Fruit fly (Drosophila melanogaster) whole organism, wandering third instar larva: Measurements from ENCODE around the gene Nagk.

Experiments
- Abd-B ChIP-seq: fragments of >200 bp; optimal IDR thresholded peaks from 2 replicates; lab custom pipeline; 2017; ENCODE audit warnings: missing biosample characterization, missing genetic modification characterization
- CG32264 ChIP-seq: fragments of 200-800 bp; sonication (Bioruptor generic); optimal IDR thresholded peaks from 2 replicates; lab custom pipeline; 2016; ENCODE audit warnings: missing biosample characterization, missing genetic modification characterization
- CG9705 ChIP-seq: fragments of 200-800 bp; sonication (Bioruptor generic); optimal IDR thresholded peaks from 2 replicates; lab custom pipeline; 2018; ENCODE audit warnings: missing biosample characterization, mild to moderate bottlenecking, missing genetic modification characterization
- Dfd ChIP-seq: fragments of >200 bp; optimal IDR thresholded peaks from 2 replicates; lab custom pipeline; 2017; ENCODE audit warnings: missing biosample characterization, missing genetic modification characterization
- Dif ChIP-seq: fragments of 200-275, 200-300 bp; sonication (Bioruptor generic); optimal IDR thresholded peaks from 2 replicates; lab custom pipeline; 2018; ENCODE audit warnings: missing biosample characterization, missing genetic modification characterization; ENCODE audit not compliant: partially characterized antibody
- HLH106 ChIP-seq: fragments of 200-800 bp; optimal IDR thresholded peaks from 3 replicates; lab custom pipeline; 2019; ENCODE audit warnings: missing biosample characterization, mild to moderate bottlenecking, missing genetic modification characterization, moderate library complexity
- Hnf4 ChIP-seq: fragments of 200-800 bp; sonication (Bioruptor generic); optimal IDR thresholded peaks from 2 replicates; lab custom pipeline; 2016; ENCODE audit warnings: missing biosample characterization, mild to moderate bottlenecking, missing genetic modification characterization
- Hr78 ChIP-seq: fragments of >200 bp; optimal IDR thresholded peaks from 2 replicates; lab custom pipeline; 2017; ENCODE audit warnings: missing biosample characterization, missing genetic modification characterization
- Hr83 ChIP-seq: fragments of 200-300 bp; sonication (Bioruptor generic); optimal IDR thresholded peaks from 2 replicates; lab custom pipeline; 2016; ENCODE audit warnings: missing biosample characterization, mild to moderate bottlenecking, missing genetic modification characterization, moderate library complexity; ENCODE audit not compliant: poor library complexity, severe bottlenecking
- Jra ChIP-seq: sonication (Bioruptor generic); optimal IDR thresholded peaks from 2 replicates; lab custom pipeline; 2016; ENCODE audit warnings: missing biosample characterization, missing genetic modification characterization
- Mio ChIP-seq: sonication (Bioruptor generic); optimal IDR thresholded peaks from 2 replicates; lab custom pipeline; 2016; ENCODE audit warnings: missing biosample characterization, missing genetic modification characterization
- Myc ChIP-seq: fragments of >200 bp; optimal IDR thresholded peaks from 2 replicates; lab custom pipeline; 2017
- N ChIP-seq: fragments of >200 bp; optimal IDR thresholded peaks from 2 replicates; lab custom pipeline; 2018; ENCODE audit warnings: missing biosample characterization, missing external identifiers, missing genetic modification characterization
- OdsH ChIP-seq: fragments of 200-800 bp; sonication (Bioruptor generic); optimal IDR thresholded peaks from 2 replicates; lab custom pipeline; 2016; ENCODE audit warnings: missing biosample characterization, mild to moderate bottlenecking, missing genetic modification characterization
- Rel ChIP-seq, 2 experiments: fragments of 200-800 bp; sonication (Bioruptor generic) in 1 of 2; optimal IDR thresholded peaks; 2 replicates in 1 of 2; 3 replicates in 1 of 2; lab custom pipeline; 2016 to 2019; ENCODE audit warnings: mild to moderate bottlenecking in 2 of 2, missing biosample characterization in 2 of 2, missing genetic modification characterization in 2 of 2, moderate library complexity in 1 of 2
- Sp1 ChIP-seq: fragments of 200-800 bp; sonication (Bioruptor generic); optimal IDR thresholded peaks from 3 replicates; lab custom pipeline; 2019; ENCODE audit warnings: missing biosample characterization, mild to moderate bottlenecking, missing genetic modification characterization, moderate library complexity
- Vsx2 ChIP-seq: fragments of 200-300, 225-300 bp; sonication (Bioruptor generic); optimal IDR thresholded peaks from 2 replicates; lab custom pipeline; 2018; ENCODE audit warnings: missing biosample characterization, missing genetic modification characterization; ENCODE audit not compliant: partially characterized antibody
- br ChIP-seq: fragments of 200-800 bp; sonication (Bioruptor generic); optimal IDR thresholded peaks from 2 replicates; lab custom pipeline; 2016; ENCODE audit warnings: missing biosample characterization, missing genetic modification characterization
- brk ChIP-seq: fragments of 200-800 bp; sonication (Bioruptor generic); optimal IDR thresholded peaks from 2 replicates; lab custom pipeline; 2016; ENCODE audit warnings: missing biosample characterization, mild to moderate bottlenecking, missing genetic modification characterization
- dl ChIP-seq, 2 experiments: fragments of 175-275, 200-275 bp in 1 of 2; fragments of 200-275 bp in 1 of 2; sonication (Bioruptor generic); optimal IDR thresholded peaks; lab custom pipeline; 2018; ENCODE audit warnings: mild to moderate bottlenecking in 2 of 2, missing biosample characterization in 2 of 2, missing genetic modification characterization in 2 of 2, moderate library complexity in 2 of 2; ENCODE audit not compliant: partially characterized antibody in 2 of 2, insufficient read depth in 1 of 2
- dmrt93B ChIP-seq: fragments of 200-800 bp; sonication (Bioruptor generic); optimal IDR thresholded peaks from 2 replicates; lab custom pipeline; 2018; ENCODE audit warnings: missing biosample characterization, mild to moderate bottlenecking, missing genetic modification characterization
- dsf ChIP-seq: sonication (Bioruptor generic); optimal IDR thresholded peaks from 2 replicates; lab custom pipeline; 2016; ENCODE audit warnings: missing biosample characterization, missing genetic modification characterization, borderline replicate concordance
- ey ChIP-seq: fragments of 200-800 bp; sonication (Bioruptor generic); optimal IDR thresholded peaks from 2 replicates; lab custom pipeline; 2016; ENCODE audit warnings: missing biosample characterization, missing genetic modification characterization
- foxo ChIP-seq, 2 experiments: fragments of 200-800 bp; sonication (Bioruptor generic); optimal IDR thresholded peaks; 2 replicates in 1 of 2; 3 replicates in 1 of 2; lab custom pipeline; 2016 to 2017; ENCODE audit warnings: missing biosample characterization in 2 of 2, missing genetic modification characterization in 2 of 2
- fru ChIP-seq: fragments of 200-800 bp; sonication (Bioruptor generic); optimal IDR thresholded peaks from 3 replicates; lab custom pipeline; 2016; ENCODE audit warnings: missing biosample characterization, mild to moderate bottlenecking, missing genetic modification characterization
- h ChIP-seq: fragments of 200-800 bp; sonication (Bioruptor generic); optimal IDR thresholded peaks from 3 replicates; lab custom pipeline; 2016; ENCODE audit warnings: missing biosample characterization, mild to moderate bottlenecking, missing genetic modification characterization
- jim ChIP-seq: fragments of 175-275, 200-325 bp; sonication (Bioruptor generic); optimal IDR thresholded peaks from 2 replicates; lab custom pipeline; 2016; ENCODE audit warnings: missing biosample characterization, mild to moderate bottlenecking, missing genetic modification characterization
- lola ChIP-seq: fragments of >200 bp; optimal IDR thresholded peaks from 2 replicates; lab custom pipeline; 2017; ENCODE audit warnings: missing biosample characterization, missing genetic modification characterization
- pan ChIP-seq: fragments of >200 bp; optimal IDR thresholded peaks from 2 replicates; lab custom pipeline; 2017
- psq ChIP-seq: fragments of 200-800 bp; sonication (Bioruptor generic); optimal IDR thresholded peaks from 3 replicates; lab custom pipeline; 2017; ENCODE audit warnings: missing biosample characterization, mild to moderate bottlenecking, missing genetic modification characterization, moderate library complexity
- rgr ChIP-seq: fragments of 200-800 bp; sonication (Bioruptor generic); optimal IDR thresholded peaks from 3 replicates; lab custom pipeline; 2016; ENCODE audit warnings: missing biosample characterization, mild to moderate bottlenecking, missing genetic modification characterization
- sage ChIP-seq: fragments of 200-800 bp; sonication (Bioruptor generic); optimal IDR thresholded peaks from 2 replicates; lab custom pipeline; 2016; ENCODE audit warnings: missing biosample characterization, mild to moderate bottlenecking, missing genetic modification characterization
- sv ChIP-seq: fragments of 200-800 bp; sonication (Bioruptor generic); optimal IDR thresholded peaks from 3 replicates; lab custom pipeline; 2016; ENCODE audit warnings: missing biosample characterization, missing genetic modification characterization
- tai ChIP-seq: sonication (Bioruptor generic); optimal IDR thresholded peaks from 2 replicates; lab custom pipeline; 2016; ENCODE audit warnings: missing biosample characterization, missing genetic modification characterization
- usp ChIP-seq: fragments of >200 bp; optimal IDR thresholded peaks from 2 replicates; lab custom pipeline; 2017; ENCODE audit warnings: missing biosample characterization, missing genetic modification characterization
- woc ChIP-seq: sonication (Bioruptor generic); optimal IDR thresholded peaks from 2 replicates; lab custom pipeline; 2016; ENCODE audit warnings: missing biosample characterization, mild to moderate bottlenecking, missing genetic modification characterization

Nagk gene

DNA sequence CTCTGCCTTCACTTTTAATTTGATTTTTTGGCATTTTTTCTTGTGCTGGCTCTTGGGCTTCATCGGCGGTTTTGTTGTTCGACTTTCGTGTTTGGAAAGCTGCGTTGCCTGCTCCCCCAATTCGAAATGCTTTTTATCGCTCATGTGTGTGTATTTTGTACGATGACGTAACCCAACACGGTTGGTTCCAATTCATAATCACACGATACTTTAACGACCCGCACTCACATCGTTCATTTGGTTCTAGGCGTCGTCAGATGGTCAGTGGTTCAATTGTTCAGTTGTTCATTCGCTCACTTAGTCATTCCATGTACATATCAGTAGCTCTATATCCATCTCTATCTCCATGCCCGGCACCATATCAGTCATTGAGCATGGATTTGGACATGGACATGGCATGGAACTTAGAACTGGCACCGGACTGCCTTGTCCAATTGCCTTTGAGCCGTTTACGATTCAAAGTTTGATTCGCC lies 49.1 kb downstream of the Nagk start:
- TF ChIP-seq Abd-B (GFP tag; lab: Kevin White, UChicago): no peak
- TF ChIP-seq woc: peak; percentile 55

DNA sequence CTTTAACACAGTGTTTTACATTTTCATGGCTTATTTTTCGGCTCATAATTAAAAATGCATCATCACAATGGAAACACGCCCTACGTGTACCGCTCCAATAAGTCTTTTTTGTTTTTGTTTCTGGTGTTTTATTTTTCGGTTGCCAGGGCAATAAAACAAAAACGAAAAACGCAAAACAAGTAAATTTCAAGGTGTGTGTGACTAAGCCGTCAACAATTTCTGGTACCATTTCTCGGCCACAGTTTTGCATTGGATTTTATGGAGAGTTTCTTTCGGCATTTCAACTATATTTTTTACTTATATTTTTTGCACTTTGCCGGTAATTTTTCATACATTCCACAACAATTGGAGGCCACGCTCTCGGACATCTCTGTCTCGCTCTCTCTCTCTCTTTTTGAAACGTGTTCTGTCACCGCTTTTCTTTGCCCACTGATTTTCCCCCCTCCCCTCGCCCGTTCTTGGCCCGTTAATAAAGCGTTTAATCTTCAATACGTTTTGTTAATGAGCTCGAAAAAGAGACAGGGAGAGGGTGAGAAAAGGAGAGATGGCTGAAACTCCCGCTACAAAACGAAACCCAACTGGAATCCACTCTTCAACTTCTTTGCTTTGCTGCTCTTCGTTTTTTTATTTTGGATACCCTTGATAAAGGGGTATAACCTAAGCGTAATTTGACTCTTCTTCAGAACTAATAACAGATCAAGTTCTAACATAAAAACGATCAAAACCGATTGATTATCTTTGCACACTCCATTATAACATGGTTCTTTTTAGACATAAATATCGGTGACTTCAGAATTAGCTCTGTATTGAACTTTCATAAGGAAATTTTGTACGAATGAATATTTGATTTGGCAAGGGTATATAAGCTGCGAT lies 49.8 kb downstream of the Nagk start:
- TF ChIP-seq pan (lab: Kevin White, UChicago): no peak
- no peak for TF ChIP-seq tai
- TF ChIP-seq Dfd (GFP tag; lab: Kevin White, UChicago): no peak
- TF ChIP-seq br: peak; percentile 30
- TF ChIP-seq h (GFP tag; lab: Kevin White, UChicago): peak; percentile 59
- no peak for TF ChIP-seq usp (GFP tag; lab: Kevin White, UChicago)
- TF ChIP-seq ey (GFP tag; lab: Kevin White, UChicago): peak; percentile 52
- TF ChIP-seq OdsH (GFP tag; lab: Kevin White, UChicago): peak; percentile 56
- peak; percentile 58 for TF ChIP-seq Sp1
- no peak for TF ChIP-seq CG9705
- TF ChIP-seq N (GFP tag; lab: Kevin White, UChicago): no peak
- no peak for TF ChIP-seq dl (GFP tag; optimal IDR thresholded peaks at IDR 0.05; lab: Kevin White, UChicago; ENCODE audit: insufficient read depth in 1 of 2, partially characterized antibody in 2 of 2)
- peak; percentile 85 for TF ChIP-seq woc
- peak; percentile 45 for TF ChIP-seq fru (GFP tag; lab: Kevin White, UChicago)
- no peak for TF ChIP-seq dsf (GFP tag; lab: Kevin White, UChicago)
- no peak for TF ChIP-seq Jra (GFP tag; lab: Kevin White, UChicago)
- peak in 1 of 2 experiments; percentile 55 for TF ChIP-seq foxo (GFP tag; optimal IDR thresholded peaks at IDR 0.05; lab: Kevin White, UChicago)
- no peak for TF ChIP-seq Dif
- TF ChIP-seq HLH106 (tag; lab: Kevin White, UChicago): peak; percentile 27
- TF ChIP-seq sv: no peak
- no peak for TF ChIP-seq lola (GFP tag; lab: Kevin White, UChicago)
- TF ChIP-seq brk (GFP tag; lab: Kevin White, UChicago): no peak
- TF ChIP-seq Hr78 (GFP tag; lab: Kevin White, UChicago): no peak
- no peak for TF ChIP-seq Mio
- TF ChIP-seq sage (GFP tag; lab: Kevin White, UChicago): no peak
- peak; percentile 13 for TF ChIP-seq Rel (GFP tag; optimal IDR thresholded peaks at IDR 0.05; lab: Kevin White, UChicago)
- TF ChIP-seq Rel (tag; optimal IDR thresholded peaks at IDR 0.05; lab: Kevin White, UChicago): no peak
- no peak for TF ChIP-seq Hnf4 (GFP tag; lab: Kevin White, UChicago)
- no peak for TF ChIP-seq Vsx2 (GFP tag; lab: Kevin White, UChicago)
- TF ChIP-seq jim (GFP tag; lab: Kevin White, UChicago): peak; percentile 65
- no peak for TF ChIP-seq rgr (GFP tag; lab: Kevin White, UChicago)
- no peak for TF ChIP-seq Hr83
- TF ChIP-seq psq: peak; percentile 75
- TF ChIP-seq Abd-B (GFP tag; lab: Kevin White, UChicago): no peak
- no peak for TF ChIP-seq dmrt93B (GFP tag; lab: Kevin White, UChicago)
- TF ChIP-seq Myc: no peak
- no peak for TF ChIP-seq CG32264

- peak; percentile 94 for TF ChIP-seq Dfd (GFP tag; lab: Kevin White, UChicago)
- no peak for TF ChIP-seq HLH106 (tag; lab: Kevin White, UChicago)
- TF ChIP-seq h (GFP tag; lab: Kevin White, UChicago): no peak
- no peak for TF ChIP-seq dsf (GFP tag; lab: Kevin White, UChicago)
- no peak for TF ChIP-seq CG32264
- peak in 1 of 2 experiments; percentile 40 for TF ChIP-seq foxo (GFP tag; optimal IDR thresholded peaks at IDR 0.05; lab: Kevin White, UChicago)
- no peak for TF ChIP-seq rgr (GFP tag; lab: Kevin White, UChicago)
These were observed 50.6 kb downstream of the Nagk start for dm6 chr3R:15292241-15293004.
